Fruit fly (Drosophila melanogaster) whole organism, prepupa: ENCODE results near the gene Ctps.

ENCODE experiments used
- Blimp-1 ChIP-seq: fragments of 200-800 bp; sonication (Bioruptor generic); optimal IDR thresholded peaks from 3 replicates; lab custom pipeline; 2017; ENCODE audit warnings: missing biosample characterization, missing genetic modification characterization, mild to moderate bottlenecking, moderate library complexity, missing genetic modification reagents
- CG10631 ChIP-seq: fragments of 200-800 bp; sonication (Bioruptor generic); optimal IDR thresholded peaks from 2 replicates; lab custom pipeline; 2016; ENCODE audit warnings: missing biosample characterization, missing genetic modification characterization
- CG10669 ChIP-seq: fragments of 200-800 bp; sonication (Bioruptor generic); optimal IDR thresholded peaks from 3 replicates; lab custom pipeline; 2018; ENCODE audit warnings: missing biosample characterization, mild to moderate bottlenecking, missing genetic modification characterization, moderate library complexity
- CG11294 ChIP-seq: fragments of 200-800 bp; sonication (Bioruptor generic); IDR thresholded peaks from 2 replicates; pipeline ENCODE4 v1.3.6; 2022; ENCODE audit warnings: missing biosample characterization, missing genetic modification characterization
- CG11762 ChIP-seq: fragments of 200-800 bp; sonication (Bioruptor generic); optimal IDR thresholded peaks from 3 replicates; lab custom pipeline; 2016; ENCODE audit warnings: missing biosample characterization, missing genetic modification characterization; ENCODE audit not compliant: insufficient read depth
- CG15336 ChIP-seq: fragments of 200-800 bp; sonication (Bioruptor generic); IDR thresholded peaks from 2 replicates; pipeline ENCODE4 v1.3.6; 2022; ENCODE audit warnings: missing biosample characterization, missing genetic modification characterization
- CG1621 ChIP-seq: fragments of 200-800 bp; sonication (Bioruptor generic); optimal IDR thresholded peaks from 3 replicates; lab custom pipeline; 2018; ENCODE audit warnings: missing biosample characterization, mild to moderate bottlenecking, missing genetic modification characterization
- CG16779 ChIP-seq: fragments of 200-800 bp; sonication (Bioruptor generic); optimal IDR thresholded peaks from 3 replicates; lab custom pipeline; 2017; ENCODE audit warnings: missing biosample characterization, mild to moderate bottlenecking, missing genetic modification characterization
- CG3032 ChIP-seq: fragments of 200-800 bp; optimal IDR thresholded peaks from 2 replicates; lab custom pipeline; 2019; ENCODE audit warnings: missing biosample characterization, mild to moderate bottlenecking, missing genetic modification characterization, moderate library complexity
- CG31627 ChIP-seq: fragments of 200-800 bp; sonication (Bioruptor generic); optimal IDR thresholded peaks from 3 replicates; lab custom pipeline; 2016; ENCODE audit warnings: missing biosample characterization, missing genetic modification characterization
- CG32006 ChIP-seq: fragments of 200-800 bp; sonication (Bioruptor generic); optimal IDR thresholded peaks from 3 replicates; lab custom pipeline; 2017; ENCODE audit warnings: missing biosample characterization, mild to moderate bottlenecking, missing genetic modification characterization
- CG34406 ChIP-seq: fragments of 200-800 bp; sonication (Bioruptor generic); optimal IDR thresholded peaks from 3 replicates; lab custom pipeline; 2016; ENCODE audit warnings: missing biosample characterization, missing genetic modification characterization
- CG3919 ChIP-seq: fragments of 200-800 bp; sonication (Bioruptor generic); optimal IDR thresholded peaks from 3 replicates; lab custom pipeline; 2016; ENCODE audit warnings: missing biosample characterization, missing genetic modification characterization
- CG6792 ChIP-seq: fragments of 200-800 bp; sonication (Bioruptor generic); optimal IDR thresholded peaks from 3 replicates; lab custom pipeline; 2016; ENCODE audit warnings: missing biosample characterization, missing genetic modification characterization
- CG6854 ChIP-seq: fragments of 200-800 bp; sonication (Bioruptor generic); optimal IDR thresholded peaks from 2 replicates; lab custom pipeline; 2017; ENCODE audit warnings: missing biosample characterization, mild to moderate bottlenecking, missing genetic modification characterization
- CG7368 ChIP-seq: fragments of 200-800 bp; sonication (Bioruptor generic); optimal IDR thresholded peaks from 3 replicates; lab custom pipeline; 2016; ENCODE audit warnings: missing biosample characterization, missing genetic modification characterization
- CG8119 ChIP-seq: fragments of 200-800 bp; sonication (Bioruptor generic); IDR thresholded peaks from 3 replicates; pipeline ENCODE4 v1.3.6; 2022; ENCODE audit warnings: missing biosample characterization, missing genetic modification characterization
- CG8632 ChIP-seq: fragments of 200-800 bp; sonication (Bioruptor generic); optimal IDR thresholded peaks from 3 replicates; lab custom pipeline; 2016; ENCODE audit warnings: missing biosample characterization, missing genetic modification characterization
- CG9139 ChIP-seq: fragments of 200-800 bp; sonication (Bioruptor generic); optimal IDR thresholded peaks from 3 replicates; lab custom pipeline; 2017; ENCODE audit warnings: missing biosample characterization, mild to moderate bottlenecking, missing genetic modification characterization
- Eip78C ChIP-seq: fragments of 200-800 bp; sonication (Bioruptor generic); peaks from one replicate; lab custom pipeline; 2016; ENCODE audit warnings: missing biosample characterization, missing genetic modification characterization
- Ets21C ChIP-seq: fragments of 200-800 bp; sonication (Bioruptor generic); optimal IDR thresholded peaks from 3 replicates; lab custom pipeline; 2016; ENCODE audit warnings: missing biosample characterization, missing genetic modification characterization
- Ets96B ChIP-seq: fragments of 200-800 bp; optimal IDR thresholded peaks from 2 replicates; lab custom pipeline; 2019; ENCODE audit warnings: missing biosample characterization, mild to moderate bottlenecking, missing genetic modification characterization, moderate library complexity
- Gug ChIP-seq: fragments of 200-800 bp; sonication (Bioruptor generic); IDR thresholded peaks from 2 replicates; pipeline ENCODE4 v1.3.6; 2022; ENCODE audit warnings: missing biosample characterization, missing genetic modification characterization
- Hr4 ChIP-seq: fragments of 200-800 bp; sonication (Bioruptor generic); optimal IDR thresholded peaks from 3 replicates; lab custom pipeline; 2016; ENCODE audit warnings: missing biosample characterization, missing genetic modification characterization
- Lpt ChIP-seq: fragments of 200-800 bp; sonication (Bioruptor generic); optimal IDR thresholded peaks from 3 replicates; lab custom pipeline; 2016; ENCODE audit warnings: missing biosample characterization, missing genetic modification characterization
- Met ChIP-seq: fragments of 200-800 bp; sonication (Bioruptor generic); optimal IDR thresholded peaks from 3 replicates; lab custom pipeline; 2016; ENCODE audit warnings: missing biosample characterization, missing genetic modification characterization
- Smox ChIP-seq: fragments of 200-800 bp; sonication (Bioruptor generic); optimal IDR thresholded peaks from 3 replicates; lab custom pipeline; 2016; ENCODE audit warnings: missing biosample characterization, missing genetic modification characterization
- Sox102F ChIP-seq: fragments of 200-800 bp; sonication (Bioruptor generic); optimal IDR thresholded peaks from 2 replicates; lab custom pipeline; 2016; ENCODE audit warnings: missing biosample characterization, mild to moderate bottlenecking, missing genetic modification characterization
- Sox14 ChIP-seq: fragments of 200-800 bp; sonication (Bioruptor generic); optimal IDR thresholded peaks from 3 replicates; lab custom pipeline; 2016; ENCODE audit warnings: missing biosample characterization, missing genetic modification characterization
- Sox15 ChIP-seq: fragments of 200-800 bp; sonication (Bioruptor generic); optimal IDR thresholded peaks from 3 replicates; lab custom pipeline; 2016; ENCODE audit warnings: missing biosample characterization, missing genetic modification characterization
- cyc ChIP-seq: fragments of 200-800 bp; sonication (Bioruptor generic); optimal IDR thresholded peaks from 3 replicates; lab custom pipeline; 2016; ENCODE audit warnings: missing biosample characterization, missing genetic modification characterization
- dac ChIP-seq: fragments of 200-800 bp; sonication (Bioruptor generic); optimal IDR thresholded peaks from 2 replicates; lab custom pipeline; 2017; ENCODE audit warnings: missing biosample characterization, mild to moderate bottlenecking, missing genetic modification characterization
- dsx ChIP-seq: fragments of 200-800 bp; optimal IDR thresholded peaks from 3 replicates; lab custom pipeline; 2019; ENCODE audit warnings: missing biosample characterization, mild to moderate bottlenecking, missing genetic modification characterization, moderate library complexity; ENCODE audit not compliant: poor library complexity, severe bottlenecking
- esn ChIP-seq: fragments of 200-800 bp; sonication (Bioruptor generic); optimal IDR thresholded peaks from 2 replicates; lab custom pipeline; 2016; ENCODE audit warnings: missing biosample characterization, mild to moderate bottlenecking, missing genetic modification characterization, moderate library complexity
- fd85E ChIP-seq: fragments of 200-800 bp; sonication (Bioruptor generic); optimal IDR thresholded peaks from 3 replicates; lab custom pipeline; 2016; ENCODE audit warnings: missing biosample characterization, missing genetic modification characterization
- lz ChIP-seq: fragments of 200-800 bp; sonication (Bioruptor generic); optimal IDR thresholded peaks from 3 replicates; lab custom pipeline; 2016; ENCODE audit warnings: missing biosample characterization, missing genetic modification characterization
- net ChIP-seq: fragments of 200-800 bp; sonication (Bioruptor generic); optimal IDR thresholded peaks from 3 replicates; lab custom pipeline; 2016; ENCODE audit warnings: missing biosample characterization, missing genetic modification characterization
- ss ChIP-seq, 2 experiments: fragments of 200-800 bp; sonication (Bioruptor generic); optimal IDR thresholded peaks; 2 replicates in 1 of 2; 3 replicates in 1 of 2; lab custom pipeline; 2017 to 2018; ENCODE audit warnings: mild to moderate bottlenecking in 2 of 2, missing biosample characterization in 2 of 2, missing genetic modification characterization in 2 of 2, moderate library complexity in 1 of 2
- svp ChIP-seq: fragments of 200-800 bp; sonication (Bioruptor generic); peaks from one replicate; lab custom pipeline; 2016; ENCODE audit warnings: missing biosample characterization, missing genetic modification characterization
- vri ChIP-seq: fragments of 200-800 bp; sonication (Bioruptor generic); optimal IDR thresholded peaks from 3 replicates; lab custom pipeline; 2016; ENCODE audit warnings: missing biosample characterization, mild to moderate bottlenecking, missing genetic modification characterization

Gene Ctps

dm6 chr3L:15123736-15124135 is 26.0 kb downstream of the Ctps start:
- TF ChIP-seq Hr4 (GFP tag; lab: Kevin White, UChicago) (no peak), CG9139 (GFP tag; lab: Kevin White, UChicago) (no peak), CG11762 (no peak), esn (no peak), CG7368 (no peak), CG10631 (no peak), Eip78C (GFP tag; lab: Kevin White, UChicago) (peak; percentile 72), dsx (GFP tag; lab: Kevin White, UChicago) (no peak), lz (GFP tag; lab: Kevin White, UChicago) (no peak), Blimp-1 (GFP tag; lab: Kevin White, UChicago) (no peak), Lpt (GFP tag; lab: Kevin White, UChicago) (no peak), CG1621 (peak; percentile 25), cyc (GFP tag; lab: Kevin White, UChicago) (no peak), CG11294 (no peak), Gug (no peak), Sox14 (no peak), ss (GFP tag; optimal IDR thresholded peaks at IDR 0.05; lab: Kevin White, UChicago) (peak in 1 of 2 experiments; percentile 69), CG6792 (no peak), CG10669 (GFP tag; lab: Kevin White, UChicago) (no peak)

dm6 chr3L:15125077-15125652 is 27.5 kb downstream of the Ctps start, which contains the start of gene CG16959:
CG16959 (minus strand) TSS chr3L:15125321.
- TF ChIP-seq CG3032 (tag; lab: Kevin White, UChicago) (no peak), CG31627 (no peak), Smox (no peak), cyc (GFP tag; lab: Kevin White, UChicago) (no peak), CG1621 (peak; percentile 41), fd85E (GFP tag; lab: Kevin White, UChicago) (no peak), CG32006 (GFP tag; lab: Kevin White, UChicago) (no peak), CG3919 (GFP tag; lab: Kevin White, UChicago) (no peak), CG6854 (GFP tag; lab: Kevin White, UChicago) (peak; percentile 80), dsx (GFP tag; lab: Kevin White, UChicago) (peak; percentile 29), CG8119 (GFP tag; lab: Robert Waterston, UW) (0 out of 3 replicates have a peak, but pooled peaks have one; percentile 19)

- TF ChIP-seq Sox102F (GFP tag; lab: Kevin White, UChicago) (no peak), CG10631 (peak; percentile 25)
These were observed 28.0 kb downstream of the Ctps start for dm6 chr3L:15125717-15126116.

dm6 chr3L:15131278-15131677 is 33.6 kb downstream of the Ctps start, which contains the start of gene CG13457:
CG13457 (minus strand) TSS chr3L:15131378.
- TF ChIP-seq CG8632 (no peak), CG34406 (GFP tag; lab: Kevin White, UChicago) (no peak), CG31627 (no peak), CG1621 (no peak), CG11294 (no peak), Sox102F (GFP tag; lab: Kevin White, UChicago) (no peak), ss (GFP tag; optimal IDR thresholded peaks at IDR 0.05; lab: Kevin White, UChicago) (no peak)
- TF ChIP-seq, all 60 proteins: peak for 0

dm6 chr3L:15136659-15137572 is 39.2 kb downstream of the Ctps start, which contains the start of gene CG12316:
CG12316 (minus strand) TSS chr3L:15136934.
- peak; percentile 95 for TF ChIP-seq CG7368
- TF ChIP-seq Sox102F (GFP tag; lab: Kevin White, UChicago), result peak; percentile 99
- peak; percentile 97 for TF ChIP-seq CG3919 (GFP tag; lab: Kevin White, UChicago)
- peak; percentile 96 for TF ChIP-seq CG8119 (GFP tag; lab: Robert Waterston, UW)
- TF ChIP-seq Sox15 (GFP tag; lab: Kevin White, UChicago), result peak; percentile 91
- peak; percentile 93 for TF ChIP-seq CG3032 (tag; lab: Kevin White, UChicago)
- peak; percentile 93 for TF ChIP-seq dac (GFP tag; lab: Kevin White, UChicago)
- peak; percentile 94 for TF ChIP-seq net
- peak; percentile 97 for TF ChIP-seq CG6854 (GFP tag; lab: Kevin White, UChicago)
- TF ChIP-seq CG8632, result peak; percentile 94
- TF ChIP-seq esn, result peak; percentile 99
- TF ChIP-seq Blimp-1 (GFP tag; lab: Kevin White, UChicago), result peak; percentile 81
- TF ChIP-seq lz (GFP tag; lab: Kevin White, UChicago), result peak; percentile 98
- peak; percentile 96 for TF ChIP-seq CG15336 (GFP tag; lab: Robert Waterston, UW)
- TF ChIP-seq CG16779, result peak; percentile 93
- TF ChIP-seq vri (GFP tag; lab: Kevin White, UChicago), result peak; percentile 95
- peak; percentile 98 for TF ChIP-seq svp (GFP tag; lab: Kevin White, UChicago)
- TF ChIP-seq Ets96B (tag; lab: Kevin White, UChicago), result peak; percentile 94
- TF ChIP-seq Ets21C (GFP tag; lab: Kevin White, UChicago), result peak; percentile 94
- TF ChIP-seq Met (GFP tag; lab: Kevin White, UChicago), result peak; percentile 98
